Fruit fly (Drosophila melanogaster) S2 (cell line): ENCODE results near the gene htl.

Experiments used
- CG8478 ChIP-seq: fragments of >200 bp; optimal IDR thresholded peaks from 2 replicates; lab custom pipeline; 2018
- CTCF ChIP-seq, 2 experiments: fragments of >200 bp; optimal IDR thresholded peaks; 2 replicates each; lab custom pipeline; 2018

- TF ChIP-seq CTCF (optimal IDR thresholded peaks at IDR 0.05; lab: Kevin White, UChicago): no peak
- no peak for TF ChIP-seq CG8478 (lab: Kevin White, UChicago)
These were observed 36.9 kb downstream of the htl start for dm6 chr3R:18015705-18016397.
